Fruit fly (Drosophila melanogaster): Measurements from ENCODE around the gene CG32079.

DNA sequence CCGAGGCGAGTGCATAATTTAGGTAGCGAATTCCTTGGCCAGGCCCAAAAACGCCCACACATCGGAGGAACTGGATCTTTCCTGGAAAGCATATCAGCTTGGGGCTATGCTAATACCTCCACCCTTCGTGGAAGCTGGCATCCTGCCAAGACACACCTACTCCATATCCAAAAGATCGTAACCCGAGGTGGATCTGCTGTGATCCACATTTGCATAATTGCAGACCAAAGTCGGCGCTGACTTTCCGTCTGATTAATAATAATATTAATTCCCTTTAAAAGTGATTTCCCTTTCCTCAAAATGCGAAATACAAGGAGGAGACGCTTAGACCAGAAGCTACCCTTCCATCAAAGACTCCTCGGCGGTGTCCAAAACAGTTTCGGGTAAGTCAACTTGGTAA is at the start of gene CG32079:
- TF ChIP-seq Pif1B (GFP tag; optimal IDR thresholded peaks at IDR 0.05) (no peak), Snoo (tag; optimal IDR thresholded peaks at IDR 0.05) (no peak), CG32121 (GFP tag; IDR thresholded peaks at IDR 0.05) (no peak), CG10348 (GFP tag; IDR thresholded peaks at IDR 0.05) (no peak), gl (tag; optimal IDR thresholded peaks at IDR 0.05) (no peak), CG12605 (GFP tag; IDR thresholded peaks at IDR 0.05) (no peak), CG13204 (GFP tag; optimal IDR thresholded peaks at IDR 0.05) (no peak), CG9948 (tag; optimal IDR thresholded peaks at IDR 0.05) (no peak), CG8301 (tag; optimal IDR thresholded peaks at IDR 0.05) (no peak), CG34367 (tag; optimal IDR thresholded peaks at IDR 0.05) (no peak), Pif1A (GFP tag; optimal IDR thresholded peaks at IDR 0.05) (no peak), CG8159 (tag; optimal IDR thresholded peaks at IDR 0.05) (no peak)
